Worm (Caenorhabditis elegans): Measurements from ENCODE around the gene Y54G2A.28.

- TF ChIP-seq fax-1 (tag; optimal IDR thresholded peaks at IDR 0.05) (no peak), elt-2 (tag; optimal IDR thresholded peaks at IDR 0.05) (no peak), ahr-1 (tag; optimal IDR thresholded peaks at IDR 0.05) (no peak), C08G9.2 (tag; optimal IDR thresholded peaks at IDR 0.05) (no peak), pha-2 (tag; optimal IDR thresholded peaks at IDR 0.05) (no peak)
Measured at ce11 chrIV:2966884-2967283, 45.3 kb downstream of the Y54G2A.28 start.
